Worm (Caenorhabditis elegans): Measurements from ENCODE around the gene fln-2.
A peak's percentile ranks its signal among the peaks of the same experiment; 100 is the strongest.

Gene fln-2

ce11 chrX:9465722-9466132 lies 68.2 kb downstream of the fln-2 start (continued):
- no peak for TF ChIP-seq che-1 (tag; optimal IDR thresholded peaks at IDR 0.05)
- no peak for TF ChIP-seq pha-4 (tag; optimal IDR thresholded peaks at IDR 0.05)
- peak; percentile 63 for TF ChIP-seq ceh-2 (tag; optimal IDR thresholded peaks at IDR 0.05)
- peak; percentile 63 for TF ChIP-seq ceh-14 (tag; optimal IDR thresholded peaks at IDR 0.05)
- TF ChIP-seq unc-3 (GFP tag; conservative IDR thresholded peaks at IDR 0.05) = no peak
- no peak for TF ChIP-seq unc-3 (tag; optimal IDR thresholded peaks at IDR 0.05)
- TF ChIP-seq pros-1 (tag; optimal IDR thresholded peaks at IDR 0.05) = peak; percentile 23
- no peak for TF ChIP-seq fkh-6 (tag; optimal IDR thresholded peaks at IDR 0.05)
- TF ChIP-seq ref-2 (tag; optimal IDR thresholded peaks at IDR 0.05) = peak; percentile 77
- no peak for TF ChIP-seq npax-4 (tag; optimal IDR thresholded peaks at IDR 0.05)
- peak; percentile 86 for TF ChIP-seq fkh-10 (GFP tag; optimal IDR thresholded peaks at IDR 0.05)
- TF ChIP-seq pha-2 (tag; optimal IDR thresholded peaks at IDR 0.05) = no peak
- TF ChIP-seq gmeb-2 (tag; optimal IDR thresholded peaks at IDR 0.05) = peak; percentile 1
- TF ChIP-seq unc-86 (tag; optimal IDR thresholded peaks at IDR 0.05) = peak; percentile 23
- TF ChIP-seq unc-42 (tag; optimal IDR thresholded peaks at IDR 0.05) = peak; percentile 96
- peak; percentile 92 for TF ChIP-seq pax-1 (tag; optimal IDR thresholded peaks at IDR 0.05)
- no peak for TF ChIP-seq elt-4 (tag; optimal IDR thresholded peaks at IDR 0.05)
- no peak for TF ChIP-seq ama-1 (optimal IDR thresholded peaks at IDR 0.05)
- TF ChIP-seq ztf-16 (tag; optimal IDR thresholded peaks at IDR 0.05) = peak; percentile 67
- peak; percentile 13 for TF ChIP-seq ceh-30 (tag; optimal IDR thresholded peaks at IDR 0.05)
- TF ChIP-seq hlh-13 (GFP tag; optimal IDR thresholded peaks at IDR 0.05) = no peak
- peak; percentile 60 for TF ChIP-seq syd-9 (tag; optimal IDR thresholded peaks at IDR 0.05)
- no peak for TF ChIP-seq nhr-232 (tag; optimal IDR thresholded peaks at IDR 0.05)
- TF ChIP-seq ceh-18 (tag; optimal IDR thresholded peaks at IDR 0.05) = peak; percentile 98

ce11 chrX:9467573-9467972 lies 70.1 kb downstream of the fln-2 start:
- peak; percentile 90 for TF ChIP-seq ceh-45 (GFP tag; IDR thresholded peaks at IDR 0.05)
- TF ChIP-seq elt-4 (tag; optimal IDR thresholded peaks at IDR 0.05) = peak; percentile 58
- TF ChIP-seq che-1 (tag; optimal IDR thresholded peaks at IDR 0.05) = peak; percentile 87
- peak; percentile 80 for TF ChIP-seq pros-1 (tag; optimal IDR thresholded peaks at IDR 0.05)
- TF ChIP-seq ceh-9 (tag; optimal IDR thresholded peaks at IDR 0.05) = peak; percentile 26
- TF ChIP-seq nhr-11 (tag; optimal IDR thresholded peaks at IDR 0.05) = no peak
- TF ChIP-seq fkh-10 (GFP tag; optimal IDR thresholded peaks at IDR 0.05) = no peak
- TF ChIP-seq pag-3 (tag; optimal IDR thresholded peaks at IDR 0.05; ENCODE audit: borderline replicate concordance) = peak; percentile 51
- TF ChIP-seq hlh-15 (tag; optimal IDR thresholded peaks at IDR 0.05) = peak; percentile 82
- peak; percentile 83 for TF ChIP-seq ceh-6 (GFP tag; optimal IDR thresholded peaks at IDR 0.05)
- peak; percentile 49 for TF ChIP-seq tbx-7 (tag; optimal IDR thresholded peaks at IDR 0.05)
- TF ChIP-seq rnt-1 (tag; optimal IDR thresholded peaks at IDR 0.05) = peak; percentile 69
- TF ChIP-seq pqm-1 (tag; optimal IDR thresholded peaks at IDR 0.05) = peak; percentile 11
- peak; percentile 27 for TF ChIP-seq ets-4 (tag; optimal IDR thresholded peaks at IDR 0.05)
- peak; percentile 89 for TF ChIP-seq ttx-3 (tag; optimal IDR thresholded peaks at IDR 0.05)
- TF ChIP-seq dve-1 (tag; optimal IDR thresholded peaks at IDR 0.05) = peak; percentile 91
- peak; percentile 70 for TF ChIP-seq ceh-31 (tag; optimal IDR thresholded peaks at IDR 0.05)
- peak; percentile 87 for TF ChIP-seq syd-9 (tag; optimal IDR thresholded peaks at IDR 0.05)
- peak; percentile 79 for TF ChIP-seq hlh-13 (GFP tag; optimal IDR thresholded peaks at IDR 0.05)
- TF ChIP-seq ceh-30 (tag; optimal IDR thresholded peaks at IDR 0.05) = peak; percentile 51
- peak; percentile 89 for TF ChIP-seq sox-2 (GFP tag; IDR thresholded peaks at IDR 0.05)
- TF ChIP-seq ceh-19 (GFP tag; optimal IDR thresholded peaks at IDR 0.05) = peak; percentile 88
- TF ChIP-seq nhr-232 (tag; optimal IDR thresholded peaks at IDR 0.05) = peak; percentile 78
- TF ChIP-seq hlh-6 (tag; optimal IDR thresholded peaks at IDR 0.05) = peak; percentile 90
- peak; percentile 87 for TF ChIP-seq pha-2 (tag; optimal IDR thresholded peaks at IDR 0.05)
- peak; percentile 61 for TF ChIP-seq npax-4 (tag; optimal IDR thresholded peaks at IDR 0.05)
- peak; percentile 61 for TF ChIP-seq C08G9.2 (tag; optimal IDR thresholded peaks at IDR 0.05)
- no peak for TF ChIP-seq ceh-22 (tag; optimal IDR thresholded peaks at IDR 0.05)
- peak; percentile 88 for TF ChIP-seq elt-2 (tag; optimal IDR thresholded peaks at IDR 0.05)
- peak; percentile 84 for TF ChIP-seq ahr-1 (tag; optimal IDR thresholded peaks at IDR 0.05)
- peak; percentile 54 for TF ChIP-seq pax-1 (tag; optimal IDR thresholded peaks at IDR 0.05)
- TF ChIP-seq lim-6 (tag; optimal IDR thresholded peaks at IDR 0.05) = peak; percentile 7
- TF ChIP-seq unc-3 (GFP tag; conservative IDR thresholded peaks at IDR 0.05) = peak; percentile 85
- TF ChIP-seq unc-3 (tag; optimal IDR thresholded peaks at IDR 0.05) = peak; percentile 80
- peak; percentile 74 for TF ChIP-seq C38D4.7 (GFP tag; optimal IDR thresholded peaks at IDR 0.05)
- peak; percentile 77 for TF ChIP-seq sox-4 (tag; optimal IDR thresholded peaks at IDR 0.05)
- TF ChIP-seq hlh-30 (tag; optimal IDR thresholded peaks at IDR 0.05; ENCODE audit: insufficient read depth) = peak; percentile 27
- TF ChIP-seq odd-2 (tag; optimal IDR thresholded peaks at IDR 0.05) = peak; percentile 71
- peak; percentile 86 for TF ChIP-seq pat-9 (tag; optimal IDR thresholded peaks at IDR 0.05)
- TF ChIP-seq fkh-6 (tag; optimal IDR thresholded peaks at IDR 0.05) = peak; percentile 80
